Worm (Caenorhabditis elegans): Measurements from ENCODE around the gene F55B12.10.

DNA sequence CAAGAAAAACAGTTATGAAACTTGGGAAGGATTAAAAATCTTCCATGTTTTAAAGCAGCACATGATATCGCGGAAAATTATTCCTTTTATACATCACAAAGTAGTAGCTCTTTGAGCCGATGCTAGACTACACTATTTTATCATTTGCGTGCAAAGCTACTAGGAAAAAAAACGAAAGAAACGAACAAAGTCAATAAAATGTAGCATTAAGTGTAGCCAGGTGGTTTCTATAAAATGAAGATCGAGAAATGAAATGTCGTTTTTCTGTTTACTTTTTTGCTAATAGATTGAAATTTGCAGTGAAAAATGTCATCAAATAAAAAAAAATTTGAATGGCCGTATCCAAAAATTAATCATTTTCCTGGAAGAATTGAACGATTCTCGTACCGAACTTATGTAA is 33.4 kb downstream of the F55B12.10 start, which contains the start of gene cpt-5:
- no peak for TF ChIP-seq nhr-237 (tag; optimal IDR thresholded peaks at IDR 0.05)
- TF ChIP-seq lin-39 (tag; optimal IDR thresholded peaks at IDR 0.05), result no peak
- TF ChIP-seq nhr-85 (tag), result no peak
- no peak for TF ChIP-seq fkh-10 (GFP tag; optimal IDR thresholded peaks at IDR 0.05)
- no peak for TF ChIP-seq blmp-1 (tag; optimal IDR thresholded peaks at IDR 0.05)
- no peak for TF ChIP-seq zag-1 (tag; optimal IDR thresholded peaks at IDR 0.05)
- no peak for TF ChIP-seq lsy-2 (tag; optimal IDR thresholded peaks at IDR 0.05)
- no peak for TF ChIP-seq lir-3 (tag; optimal IDR thresholded peaks at IDR 0.05; ENCODE audit: poor library complexity)
- TF ChIP-seq nhr-84 (tag; optimal IDR thresholded peaks at IDR 0.05), result no peak
- no peak for TF ChIP-seq efl-1 (optimal IDR thresholded peaks at IDR 0.05)
- TF ChIP-seq efl-1 (GFP tag; optimal IDR thresholded peaks at IDR 0.05 in 1 of 2), result no peak
- no peak for TF ChIP-seq ama-1 (optimal IDR thresholded peaks at IDR 0.05)

All from whole organism, L1 larva.